Worm (Caenorhabditis elegans) whole organism, young adult: ENCODE data around the gene K08F8.7.

Source experiments
- B0035.1 ChIP-seq: sonication (generic microtip); optimal IDR thresholded peaks from 2 replicates; lab custom pipeline; 2016; ENCODE audit warnings: missing genetic modification characterization, mild to moderate bottlenecking, missing compliant biosample characterization, missing genotype, missing genetic modification reagents
- B0261.1 ChIP-seq: sonication (generic microtip); optimal IDR thresholded peaks from 2 replicates; lab custom pipeline; 2016; ENCODE audit warnings: mild to moderate bottlenecking, missing genetic modification characterization, moderate library complexity, missing compliant biosample characterization
- B0336.3 ChIP-seq: fragments of 200-800 bp; sonication (Bioruptor generic); IDR thresholded peaks from 2 replicates; pipeline ENCODE4 v1.3.6; 2022; ENCODE audit warnings: missing genetic modification characterization, missing compliant biosample characterization
- C06A6.2 ChIP-seq: fragments of 200-800 bp; sonication (Bioruptor generic); conservative IDR thresholded peaks from 2 replicates; pipeline ENCODE4 v1.3.6; 2022; ENCODE audit warnings: missing genetic modification characterization, missing compliant biosample characterization
- C17E4.6 ChIP-seq: fragments of 200-800 bp; sonication (Bioruptor generic); IDR thresholded peaks from 2 replicates; pipeline ENCODE4 v1.3.6; 2022; ENCODE audit warnings: missing genetic modification reagents, missing genetic modification characterization, missing compliant biosample characterization
- D2030.7 ChIP-seq: fragments of 200-800 bp; sonication (Bioruptor generic); IDR thresholded peaks from 2 replicates; pipeline ENCODE4 v1.3.6; 2022; ENCODE audit warnings: missing genetic modification reagents, missing genetic modification characterization, missing compliant biosample characterization
- F22D6.2 ChIP-seq: sonication (generic microtip); optimal IDR thresholded peaks from 2 replicates; lab custom pipeline; 2016; ENCODE audit warnings: mild to moderate bottlenecking, missing genetic modification characterization, missing compliant biosample characterization
- F37B4.10 ChIP-seq: fragments of 200-800 bp; sonication (Bioruptor generic); IDR thresholded peaks from 2 replicates; pipeline ENCODE4 v1.3.6; 2022; ENCODE audit warnings: missing genetic modification characterization, missing compliant biosample characterization
- F52B5.7 ChIP-seq: sonication (generic microtip); optimal IDR thresholded peaks from 2 replicates; lab custom pipeline; 2016; ENCODE audit warnings: mild to moderate bottlenecking, missing genetic modification characterization, missing compliant biosample characterization
- K12H6.12 ChIP-seq: fragments of 200-800 bp; sonication (Bioruptor generic); optimal IDR thresholded peaks from 2 replicates; lab custom pipeline; 2018; ENCODE audit warnings: mild to moderate bottlenecking, missing genetic modification characterization, missing compliant biosample characterization
- T07F8.4 ChIP-seq: sonication (generic microtip); optimal IDR thresholded peaks from 2 replicates; lab custom pipeline; 2016; ENCODE audit warnings: mild to moderate bottlenecking, missing genetic modification characterization, moderate library complexity, missing compliant biosample characterization
- Y79H2A.3 ChIP-seq: fragments of 200-800 bp; sonication (Bioruptor generic); conservative IDR thresholded peaks from 2 replicates; pipeline ENCODE4 v1.3.6; 2022; ENCODE audit warnings: missing genetic modification reagents, missing genetic modification characterization, missing compliant biosample characterization
- Y95B8A.8 ChIP-seq: fragments of 200-800 bp; sonication (Bioruptor generic); IDR thresholded peaks from 2 replicates; pipeline ENCODE4 v1.3.6; 2022; ENCODE audit warnings: missing genetic modification reagents, missing genetic modification characterization, missing compliant biosample characterization
- ama-1 ChIP-seq, 3 experiments: fragments of 150-350 bp in 1 of 3; sonication (generic microtip) in 2 of 3; optimal IDR thresholded peaks; 2 replicates each; lab custom pipeline; 2014 to 2018; ENCODE audit warnings: missing biosample characterization in 2 of 3, missing genetic modification characterization in 2 of 3, missing genetic modification reagents in 2 of 3
- atf-7 ChIP-seq: sonication (generic microtip); optimal IDR thresholded peaks from 2 replicates; lab custom pipeline; 2017; ENCODE audit warnings: mild to moderate bottlenecking, missing genetic modification characterization, missing compliant biosample characterization
- attf-5 ChIP-seq: fragments of 200-800 bp; sonication (Bioruptor generic); optimal IDR thresholded peaks from 2 replicates; lab custom pipeline; 2018; ENCODE audit warnings: mild to moderate bottlenecking, missing genetic modification characterization, missing compliant biosample characterization
- bed-1 ChIP-seq: fragments of 200-800 bp; sonication (Bioruptor generic); IDR thresholded peaks from 2 replicates; pipeline ENCODE4 v1.3.6; 2022; ENCODE audit warnings: missing genetic modification reagents, missing genetic modification characterization, missing compliant biosample characterization
- bed-2 ChIP-seq: fragments of 200-800 bp; sonication (Bioruptor generic); IDR thresholded peaks from 2 replicates; pipeline ENCODE4 v1.3.6; 2022; ENCODE audit warnings: missing genetic modification reagents, missing genetic modification characterization, missing compliant biosample characterization
- ccch-3 ChIP-seq: fragments of 200-800 bp; sonication (Bioruptor generic); optimal IDR thresholded peaks from 2 replicates; lab custom pipeline; 2018; ENCODE audit warnings: mild to moderate bottlenecking, missing genetic modification characterization, missing compliant biosample characterization
- cebp-1 ChIP-seq, 2 experiments: fragments of 200-800 bp in 1 of 2; sonication (Bioruptor generic) in 1 of 2; sonication (generic microtip) in 1 of 2; IDR thresholded peaks in 1 of 2; optimal IDR thresholded peaks in 1 of 2; 2 replicates each; pipeline versions ENCODE4 v1.3.6 to Lab custom; 2017 to 2022; ENCODE audit warnings: missing compliant biosample characterization in 2 of 2, missing genetic modification characterization in 2 of 2, mild to moderate bottlenecking in 1 of 2, missing genetic modification reagents in 1 of 2, moderate library complexity in 1 of 2
- ceh-100 ChIP-seq: fragments of 200-800 bp; sonication (Bioruptor generic); IDR thresholded peaks from 2 replicates; pipeline ENCODE4 v1.3.6; 2022; ENCODE audit warnings: missing genetic modification reagents, missing genetic modification characterization, missing compliant biosample characterization
- ceh-79 ChIP-seq: sonication (generic microtip); optimal IDR thresholded peaks from 2 replicates; lab custom pipeline; 2017; ENCODE audit warnings: mild to moderate bottlenecking, missing genetic modification characterization, missing compliant biosample characterization
- dox-1 ChIP-seq: fragments of 200-800 bp; sonication (Bioruptor generic); IDR thresholded peaks from 2 replicates; pipeline ENCODE4 v1.3.6; 2022; ENCODE audit warnings: missing genetic modification reagents, missing genetic modification characterization, missing compliant biosample characterization
- him-1 ChIP-seq: sonication (generic microtip); optimal IDR thresholded peaks from 2 replicates; lab custom pipeline; 2016; ENCODE audit warnings: missing genotype, missing genetic modification reagents, missing genetic modification characterization, missing compliant biosample characterization
- hmg-20 ChIP-seq: fragments of 200-800 bp; sonication (Bioruptor generic); IDR thresholded peaks from 2 replicates; pipeline ENCODE4 v1.3.6; 2022; ENCODE audit warnings: missing genetic modification reagents, missing genetic modification characterization, missing compliant biosample characterization
- hrde-1 ChIP-seq: sonication (generic microtip); optimal IDR thresholded peaks from 2 replicates; lab custom pipeline; 2016; ENCODE audit warnings: missing genetic modification characterization, mild to moderate bottlenecking, missing compliant biosample characterization, moderate library complexity, missing genotype, missing genetic modification reagents, borderline replicate concordance
- let-526 ChIP-seq: fragments of 200-800 bp; sonication (Bioruptor generic); IDR thresholded peaks from 2 replicates; pipeline ENCODE4 v1.3.6; 2022; ENCODE audit warnings: missing genetic modification reagents, missing genetic modification characterization, missing compliant biosample characterization
- lin-40 ChIP-seq: sonication (generic microtip); optimal IDR thresholded peaks from 2 replicates; lab custom pipeline; 2016; ENCODE audit warnings: missing genetic modification characterization, mild to moderate bottlenecking, missing compliant biosample characterization, missing genotype, missing genetic modification reagents
- lir-1 ChIP-seq: fragments of 200-800 bp; sonication (Bioruptor generic); conservative IDR thresholded peaks from 2 replicates; pipeline ENCODE4 v1.3.6; 2022; ENCODE audit warnings: missing genetic modification reagents, missing genetic modification characterization, missing compliant biosample characterization
- madf-10 ChIP-seq: sonication (generic microtip); optimal IDR thresholded peaks from 2 replicates; lab custom pipeline; 2016; ENCODE audit warnings: mild to moderate bottlenecking, missing genetic modification characterization, missing compliant biosample characterization
- madf-3 ChIP-seq: fragments of 200-800 bp; sonication (Bioruptor generic); IDR thresholded peaks from 2 replicates; pipeline ENCODE4 v1.3.6; 2022; ENCODE audit warnings: missing genetic modification reagents, missing genetic modification characterization, missing compliant biosample characterization
- madf-8 ChIP-seq: fragments of 200-800 bp; sonication (Bioruptor generic); conservative IDR thresholded peaks from 2 replicates; pipeline ENCODE4 v1.3.6; 2022; ENCODE audit warnings: missing genetic modification reagents, missing genetic modification characterization, missing compliant biosample characterization
- mcd-1 ChIP-seq: fragments of 200-800 bp; sonication (Bioruptor generic); IDR thresholded peaks from 2 replicates; pipeline ENCODE4 v1.3.6; 2022; ENCODE audit warnings: missing genetic modification reagents, missing genetic modification characterization, missing compliant biosample characterization
- nhr-120 ChIP-seq: fragments of 200-800 bp; sonication (Bioruptor generic); IDR thresholded peaks from 2 replicates; pipeline ENCODE4 v1.3.6; 2022; ENCODE audit warnings: missing genetic modification characterization, missing compliant biosample characterization
- rcor-1 ChIP-seq: fragments of 200-800 bp; sonication (Bioruptor generic); IDR thresholded peaks from 2 replicates; pipeline ENCODE4 v1.3.6; 2022; ENCODE audit warnings: missing genetic modification reagents, missing genetic modification characterization, missing compliant biosample characterization
- repo-1 ChIP-seq: sonication (generic microtip); optimal IDR thresholded peaks from 2 replicates; lab custom pipeline; 2017; ENCODE audit warnings: mild to moderate bottlenecking, missing genetic modification characterization, missing compliant biosample characterization
- rpc-1 ChIP-seq, 2 experiments: fragments of 150-350 bp in 1 of 2; sonication (generic microtip) in 1 of 2; optimal IDR thresholded peaks; 2 replicates each; lab custom pipeline; 2014 to 2018; ENCODE audit warnings: missing biosample characterization in 1 of 2, missing genetic modification characterization in 1 of 2, missing genetic modification reagents in 1 of 2, missing genotype in 1 of 2
- sdz-38 ChIP-seq: sonication (generic microtip); optimal IDR thresholded peaks from 2 replicates; lab custom pipeline; 2016; ENCODE audit warnings: missing genotype, missing genetic modification characterization, missing compliant biosample characterization
- snpc-1.1 ChIP-seq: sonication (generic microtip); optimal IDR thresholded peaks from 2 replicates; lab custom pipeline; 2017; ENCODE audit warnings: missing genetic modification characterization, mild to moderate bottlenecking, missing compliant biosample characterization, antibody characterized with exemption, moderate library complexity, missing genotype, missing genetic modification reagents; ENCODE audit not compliant: insufficient read depth
- snpc-4 ChIP-seq, 5 experiments: fragments of 150-350 bp in 1 of 5; sonication (generic microtip) in 4 of 5; optimal IDR thresholded peaks; 2 replicates each; lab custom pipeline; 2014 to 2018; ENCODE audit warnings: missing genetic modification characterization in 5 of 5, missing biosample characterization in 3 of 5, antibody characterized with exemption in 2 of 5, mild to moderate bottlenecking in 2 of 5, missing compliant biosample characterization in 2 of 5, missing genotype in 2 of 5, moderate library complexity in 2 of 5, missing genetic modification reagents in 1 of 5
- somi-1 ChIP-seq: fragments of 200-800 bp; sonication (Bioruptor generic); optimal IDR thresholded peaks from 2 replicates; lab custom pipeline; 2018; ENCODE audit warnings: mild to moderate bottlenecking, missing genetic modification characterization, missing compliant biosample characterization
- tbx-9 ChIP-seq: sonication (generic microtip); optimal IDR thresholded peaks from 2 replicates; lab custom pipeline; 2016; ENCODE audit warnings: borderline replicate concordance, missing genetic modification characterization, inconsistent platforms, missing compliant biosample characterization
- unc-62 ChIP-seq: fragments of 150-350 bp; optimal IDR thresholded peaks from 2 replicates; lab custom pipeline; 2014; ENCODE audit warnings: missing biosample characterization, missing genetic modification reagents, missing genetic modification characterization
- zfh-2 ChIP-seq: fragments of 200-800 bp; sonication (Bioruptor generic); conservative IDR thresholded peaks from 2 replicates; pipeline ENCODE4 v1.3.6; 2022; ENCODE audit warnings: missing genetic modification reagents, missing genetic modification characterization, missing compliant biosample characterization
- zim-3 ChIP-seq: sonication (generic microtip); optimal IDR thresholded peaks from 2 replicates; lab custom pipeline; 2017; ENCODE audit warnings: mild to moderate bottlenecking, missing genetic modification characterization, moderate library complexity, missing compliant biosample characterization
- ztf-28 ChIP-seq: fragments of 200-800 bp; sonication (Bioruptor generic); IDR thresholded peaks from 2 replicates; pipeline ENCODE4 v1.3.6; 2022; ENCODE audit warnings: missing genetic modification reagents, missing genetic modification characterization, missing compliant biosample characterization
- ztf-3 ChIP-seq: fragments of 200-800 bp; sonication (Bioruptor generic); optimal IDR thresholded peaks from 2 replicates; lab custom pipeline; 2018; ENCODE audit warnings: mild to moderate bottlenecking, missing genetic modification characterization, missing compliant biosample characterization

The K08F8.7 gene

ce11 chrII:8747939-8748352, 7.2 kb downstream of the K08F8.7 start (continued):
- TF ChIP-seq Y79H2A.3 (GFP tag; lab: Robert Waterston, UW) (no peak), snpc-4 (GFP tag; optimal IDR thresholded peaks at IDR 0.05; lab: Kevin White, UChicago) (no peak), snpc-4 (tag; optimal IDR thresholded peaks at IDR 0.05; lab: Kevin White, UChicago) (no peak), tbx-9 (tag; lab: Kevin White, UChicago) (peak; percentile 58), F37B4.10 (no peak), zim-3 (no peak), ceh-79 (tag; lab: Kevin White, UChicago) (no peak), hmg-20 (no peak), B0261.1 (no peak), B0336.3 (GFP tag; lab: Robert Waterston, UW) (no peak; the same call in 1 of the 2 replicates), dox-1 (peak; percentile 10; the same call in 1 of the 2 replicates), C17E4.6 (no peak), C06A6.2 (GFP tag; lab: Robert Waterston, UW) (no peak), mcd-1 (no peak), madf-8 (no peak), somi-1 (GFP tag; lab: Kevin White, UChicago) (no peak), ccch-3 (GFP tag; lab: Kevin White, UChicago) (no peak), B0035.1 (tag; lab: Kevin White, UChicago) (no peak), repo-1 (tag; lab: Kevin White, UChicago) (no peak), lin-40 (tag; lab: Kevin White, UChicago) (no peak), bed-2 (GFP tag; lab: Robert Waterston, UW) (no peak), D2030.7 (GFP tag; lab: Robert Waterston, UW) (no peak), unc-62 (GFP tag; lab: Kevin White, UChicago) (no peak), lir-1 (GFP tag; lab: Robert Waterston, UW) (no peak), F52B5.7 (tag; lab: Kevin White, UChicago) (peak; percentile 4), rcor-1 (GFP tag; lab: Robert Waterston, UW) (no peak), nhr-120 (GFP tag; lab: Robert Waterston, UW) (no peak), rpc-1 (optimal IDR thresholded peaks at IDR 0.05; lab: Kevin White, UChicago) (no peak), rpc-1 (tag; optimal IDR thresholded peaks at IDR 0.05; lab: Kevin White, UChicago) (no peak), atf-7 (no peak), let-526 (GFP tag; lab: Robert Waterston, UW) (no peak), hrde-1 (tag; lab: Kevin White, UChicago) (no peak), madf-3 (GFP tag; lab: Robert Waterston, UW) (no peak), ztf-28 (GFP tag; lab: Robert Waterston, UW) (0 out of 2 replicates have a peak, but pooled peaks have one; percentile 25), T07F8.4 (tag; lab: Kevin White, UChicago) (no peak), Y95B8A.8 (GFP tag; lab: Robert Waterston, UW) (no peak), sdz-38 (no peak), zfh-2 (GFP tag; lab: Robert Waterston, UW) (peak; percentile 73), attf-5 (GFP tag; lab: Kevin White, UChicago) (no peak), ceh-100 (GFP tag; lab: Robert Waterston, UW) (no peak), ztf-3 (GFP tag; lab: Kevin White, UChicago) (no peak), F22D6.2 (tag; lab: Kevin White, UChicago) (no peak), ama-1 (optimal IDR thresholded peaks at IDR 0.05; lab: Kevin White, UChicago) (no peak), ama-1 (GFP tag; optimal IDR thresholded peaks at IDR 0.05; lab: Kevin White, UChicago) (peak in 1 of 2 experiments; percentile 22), snpc-1.1 (tag; lab: Kevin White, UChicago) (no peak), bed-1 (GFP tag; lab: Robert Waterston, UW) (no peak), madf-10 (no peak), K12H6.12 (no peak), him-1 (tag; lab: Kevin White, UChicago) (no peak), cebp-1 (GFP tag; IDR thresholded peaks at IDR 0.05; lab: Robert Waterston, UW) (peak; percentile 50; the same call in 1 of the 2 replicates), cebp-1 (tag; optimal IDR thresholded peaks at IDR 0.05; lab: Kevin White, UChicago) (peak; percentile 27)
